Worm (Caenorhabditis elegans) whole organism, early embryonic: Measurements from ENCODE around the gene F59D6.1.

Source experiments
- B0310.2 ChIP-seq: sonication (generic microtip); optimal IDR thresholded peaks from 2 replicates; lab custom pipeline; 2016; ENCODE audit warnings: mild to moderate bottlenecking, missing genetic modification characterization, missing compliant biosample characterization
- F13C5.2 ChIP-seq: sonication (generic microtip); optimal IDR thresholded peaks from 2 replicates; lab custom pipeline; 2017; ENCODE audit warnings: mild to moderate bottlenecking, missing genetic modification characterization, inconsistent platforms, missing compliant biosample characterization
- aly-1 ChIP-seq: sonication (generic microtip); optimal IDR thresholded peaks from 2 replicates; lab custom pipeline; 2016; ENCODE audit warnings: missing genetic modification characterization, missing compliant biosample characterization
- ama-1 ChIP-seq: fragments of 150-350 bp; optimal IDR thresholded peaks from 2 replicates; lab custom pipeline; 2014
- ceh-13 ChIP-seq: fragments of 200-800 bp; sonication (Bioruptor generic); optimal IDR thresholded peaks from 2 replicates; lab custom pipeline; 2018; ENCODE audit warnings: mild to moderate bottlenecking, missing genetic modification characterization, missing compliant biosample characterization
- ceh-36 ChIP-seq: sonication (generic microtip); optimal IDR thresholded peaks from 2 replicates; lab custom pipeline; 2016; ENCODE audit warnings: missing genetic modification characterization, inconsistent platforms, missing compliant biosample characterization
- ets-7 ChIP-seq: sonication (generic microtip); optimal IDR thresholded peaks from 2 replicates; lab custom pipeline; 2016; ENCODE audit warnings: missing genotype, missing genetic modification characterization, missing compliant biosample characterization
- flt-1 ChIP-seq: fragments of 200-800 bp; sonication (Bioruptor generic); IDR thresholded peaks from 2 replicates; pipeline ENCODE4 v1.3.6; 2022; ENCODE audit warnings: missing genetic modification characterization, missing compliant biosample characterization
- hmbx-1 ChIP-seq: sonication (generic microtip); optimal IDR thresholded peaks from 2 replicates; lab custom pipeline; 2016; ENCODE audit warnings: mild to moderate bottlenecking, missing genetic modification characterization, missing compliant biosample characterization
- hmg-4 ChIP-seq: fragments of 200-800 bp; sonication (Bioruptor generic); optimal IDR thresholded peaks from 2 replicates; lab custom pipeline; 2018; ENCODE audit warnings: mild to moderate bottlenecking, missing genetic modification characterization, missing compliant biosample characterization
- hnd-1 ChIP-seq: sonication (generic microtip); optimal IDR thresholded peaks from 2 replicates; lab custom pipeline; 2016; ENCODE audit warnings: missing genetic modification characterization, missing compliant biosample characterization
- pes-1 ChIP-seq: fragments of 200-800 bp; sonication (Bioruptor generic); IDR thresholded peaks from 2 replicates; pipeline ENCODE4 v1.3.6; 2022; ENCODE audit warnings: missing genetic modification reagents, missing genetic modification characterization, missing compliant biosample characterization
- scrt-1 ChIP-seq: fragments of 200-800 bp; sonication (Bioruptor generic); IDR thresholded peaks from 2 replicates; pipeline ENCODE4 v1.3.6; 2022; ENCODE audit warnings: missing genetic modification characterization, missing compliant biosample characterization
- sea-1 ChIP-seq: fragments of 200-800 bp; sonication (Bioruptor generic); conservative IDR thresholded peaks from 2 replicates; pipeline ENCODE4 v1.3.6; 2022; ENCODE audit warnings: missing genetic modification characterization, missing compliant biosample characterization
- tbx-11 ChIP-seq: fragments of 200-800 bp; sonication (Bioruptor generic); IDR thresholded peaks from 2 replicates; pipeline ENCODE4 v1.3.6; 2022; ENCODE audit warnings: missing genetic modification characterization, missing compliant biosample characterization
- tbx-37 ChIP-seq: fragments of 200-800 bp; sonication (Bioruptor generic); conservative IDR thresholded peaks from 2 replicates; pipeline ENCODE4 v1.3.6; 2022; ENCODE audit warnings: missing genetic modification reagents, missing genetic modification characterization, missing compliant biosample characterization
- tra-4 ChIP-seq: sonication (generic microtip); optimal IDR thresholded peaks from 2 replicates; lab custom pipeline; 2017; ENCODE audit warnings: missing genetic modification characterization, missing compliant biosample characterization

Gene F59D6.1

DNA sequence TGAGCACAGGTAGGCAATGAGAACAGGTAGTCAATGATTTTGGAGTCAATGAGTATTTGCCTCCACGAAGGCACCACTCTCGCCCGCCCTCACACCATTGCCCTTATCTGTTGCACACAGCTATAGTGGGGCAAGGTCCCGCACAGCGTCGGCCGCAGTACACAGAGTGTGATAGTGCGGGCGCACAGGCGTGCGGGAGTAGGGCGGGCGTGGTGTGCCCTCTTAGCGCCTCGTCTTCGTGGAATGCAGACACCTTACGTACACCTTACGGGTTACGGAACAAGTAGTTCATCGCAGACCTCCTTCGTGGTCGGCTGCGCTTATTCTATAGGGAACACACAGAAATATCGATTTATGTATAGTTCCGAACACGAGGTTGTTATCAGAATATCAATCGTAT, 27.0 kb upstream of the F59D6.1 start:
- TF ChIP-seq hnd-1 (tag; lab: Kevin White, UChicago) (no peak), hmbx-1 (tag; lab: Kevin White, UChicago) (no peak), aly-1 (tag; lab: Kevin White, UChicago) (no peak), ets-7 (tag; lab: Kevin White, UChicago) (no peak)

- TF ChIP-seq tra-4 (tag; lab: Kevin White, UChicago) (no peak), hmbx-1 (tag; lab: Kevin White, UChicago) (no peak), hnd-1 (tag; lab: Kevin White, UChicago) (no peak), B0310.2 (tag; lab: Kevin White, UChicago) (no peak), sea-1 (no peak), pes-1 (GFP tag; lab: Robert Waterston, UW) (no peak), ceh-36 (tag; lab: Kevin White, UChicago) (no peak), hmg-4 (GFP tag; lab: Kevin White, UChicago) (no peak), scrt-1 (GFP tag; lab: Robert Waterston, UW) (no peak)
Observed at ce11 chrV:3021306-3021705, 23.6 kb upstream of the F59D6.1 start, which contains the start of gene irld-12. TSS of gene irld-12 (minus strand) at chrV:3021406.

ce11 chrV:3024274-3024673, 20.7 kb upstream of the F59D6.1 start, which contains the start of gene asp-8:
TSS of gene asp-8 (plus strand) at chrV:3024549.
- TF ChIP-seq tbx-11 (GFP tag; lab: Robert Waterston, UW) = no peak
- TF ChIP-seq ets-7 (tag; lab: Kevin White, UChicago) = no peak
- TF ChIP-seq hmbx-1 (tag; lab: Kevin White, UChicago) = no peak

ce11 chrV:3028205-3028604, 16.7 kb upstream of the F59D6.1 start, which contains the start of gene asp-7:
TSS of gene asp-7 (plus strand) at chrV:3028285.
- no peak for TF ChIP-seq flt-1 (GFP tag; lab: Robert Waterston, UW)
- TF ChIP-seq hmg-4 (GFP tag; lab: Kevin White, UChicago) = no peak
- TF ChIP-seq scrt-1 (GFP tag; lab: Robert Waterston, UW) = no peak
- no peak for TF ChIP-seq tra-4 (tag; lab: Kevin White, UChicago)
- TF ChIP-seq F13C5.2 (tag; lab: Kevin White, UChicago) = no peak
- no peak for TF ChIP-seq ets-7 (tag; lab: Kevin White, UChicago)
- TF ChIP-seq ceh-13 (GFP tag; lab: Kevin White, UChicago) = no peak
- no peak for TF ChIP-seq aly-1 (tag; lab: Kevin White, UChicago)
- no peak for TF ChIP-seq ceh-36 (tag; lab: Kevin White, UChicago)
- TF ChIP-seq tbx-11 (GFP tag; lab: Robert Waterston, UW) = no peak
- TF ChIP-seq B0310.2 (tag; lab: Kevin White, UChicago) = no peak
- no peak for TF ChIP-seq hmbx-1 (tag; lab: Kevin White, UChicago)
- TF ChIP-seq tbx-37 (GFP tag; lab: Robert Waterston, UW) = no peak
- no peak for TF ChIP-seq sea-1
- TF ChIP-seq hnd-1 (tag; lab: Kevin White, UChicago) = no peak
- TF ChIP-seq pes-1 (GFP tag; lab: Robert Waterston, UW) = no peak
- TF ChIP-seq ama-1 (lab: Kevin White, UChicago) = no peak

DNA sequence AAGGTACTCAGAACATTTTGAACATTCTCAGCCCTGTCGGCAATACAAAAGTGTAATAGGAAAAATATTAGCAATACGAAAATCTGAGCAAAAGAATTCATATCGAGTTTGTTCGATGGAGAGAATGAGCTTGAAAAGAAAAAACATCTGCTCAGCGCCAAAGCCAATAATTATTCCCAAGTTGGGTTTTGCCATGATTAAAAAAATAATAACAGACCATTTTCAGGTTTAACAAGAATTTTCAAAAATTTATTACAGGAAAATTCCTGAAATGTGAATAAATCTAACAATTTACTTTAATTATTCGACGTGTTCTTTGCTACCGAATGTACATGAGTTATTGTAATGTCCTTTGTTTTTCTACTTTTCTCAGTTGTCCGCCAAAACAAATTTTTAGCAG, 12.6 kb upstream of the F59D6.1 start, which contains the start of gene irld-38:
Gene irld-38, minus strand, starts transcription at position 101 of the 400 bp plus-strand sequence.
- no peak for TF ChIP-seq ceh-36 (tag; lab: Kevin White, UChicago)
- TF ChIP-seq pes-1 (GFP tag; lab: Robert Waterston, UW) = no peak
- no peak for TF ChIP-seq F13C5.2 (tag; lab: Kevin White, UChicago)
- TF ChIP-seq tra-4 (tag; lab: Kevin White, UChicago) = no peak
- TF ChIP-seq hmbx-1 (tag; lab: Kevin White, UChicago) = no peak
- TF ChIP-seq hnd-1 (tag; lab: Kevin White, UChicago) = no peak
- no peak for TF ChIP-seq ama-1 (lab: Kevin White, UChicago)
- no peak for TF ChIP-seq aly-1 (tag; lab: Kevin White, UChicago)
- TF ChIP-seq tbx-11 (GFP tag; lab: Robert Waterston, UW) = no peak
- TF ChIP-seq scrt-1 (GFP tag; lab: Robert Waterston, UW) = no peak
- TF ChIP-seq tbx-37 (GFP tag; lab: Robert Waterston, UW) = no peak
- no peak for TF ChIP-seq ceh-13 (GFP tag; lab: Kevin White, UChicago)
- no peak for TF ChIP-seq ets-7 (tag; lab: Kevin White, UChicago)
- no peak for TF ChIP-seq B0310.2 (tag; lab: Kevin White, UChicago)
- TF ChIP-seq sea-1 = no peak

ce11 chrV:3034236-3034635, 10.7 kb upstream of the F59D6.1 start, which contains the start of gene srw-8:
TSS of gene srw-8 (minus strand) at chrV:3034336.
- TF ChIP-seq hmbx-1 (tag; lab: Kevin White, UChicago) (no peak), pes-1 (GFP tag; lab: Robert Waterston, UW) (no peak), hmg-4 (GFP tag; lab: Kevin White, UChicago) (no peak), tra-4 (tag; lab: Kevin White, UChicago) (no peak), hnd-1 (tag; lab: Kevin White, UChicago) (no peak), ceh-13 (GFP tag; lab: Kevin White, UChicago) (no peak), B0310.2 (tag; lab: Kevin White, UChicago) (no peak), F13C5.2 (tag; lab: Kevin White, UChicago) (no peak), aly-1 (tag; lab: Kevin White, UChicago) (no peak), tbx-11 (GFP tag; lab: Robert Waterston, UW) (no peak), tbx-37 (GFP tag; lab: Robert Waterston, UW) (no peak), sea-1 (no peak), ceh-36 (tag; lab: Kevin White, UChicago) (no peak), scrt-1 (GFP tag; lab: Robert Waterston, UW) (no peak), flt-1 (GFP tag; lab: Robert Waterston, UW) (no peak), ets-7 (tag; lab: Kevin White, UChicago) (no peak), ama-1 (lab: Kevin White, UChicago) (no peak)

DNA sequence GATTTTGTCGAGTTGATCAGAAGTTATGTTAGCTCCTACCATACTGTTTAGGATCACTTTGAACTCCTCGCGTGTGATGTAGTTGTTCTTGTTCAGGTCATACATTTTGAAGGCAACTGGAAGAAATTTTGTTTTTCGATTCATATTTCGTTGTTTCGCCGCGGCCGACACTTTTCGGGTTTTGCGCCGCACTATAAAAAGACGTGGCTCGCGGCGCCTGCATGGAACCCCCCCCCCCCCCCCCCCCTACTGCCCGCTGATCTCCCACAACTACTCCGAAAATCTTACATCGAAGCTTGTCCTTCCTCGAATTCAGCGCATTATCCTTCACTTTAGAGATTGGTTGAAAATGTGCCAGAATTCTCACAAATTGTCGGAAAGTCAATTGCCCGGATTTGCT, 6.9 kb upstream of the F59D6.1 start:
- TF ChIP-seq ceh-13 (GFP tag; lab: Kevin White, UChicago) = no peak
- TF ChIP-seq scrt-1 (GFP tag; lab: Robert Waterston, UW) = no peak
- no peak for TF ChIP-seq aly-1 (tag; lab: Kevin White, UChicago)
- TF ChIP-seq F13C5.2 (tag; lab: Kevin White, UChicago) = no peak
- TF ChIP-seq ceh-36 (tag; lab: Kevin White, UChicago) = no peak
- no peak for TF ChIP-seq hnd-1 (tag; lab: Kevin White, UChicago)
- TF ChIP-seq pes-1 (GFP tag; lab: Robert Waterston, UW) = no peak
- no peak for TF ChIP-seq tra-4 (tag; lab: Kevin White, UChicago)
- no peak for TF ChIP-seq sea-1
- TF ChIP-seq ama-1 (lab: Kevin White, UChicago) = no peak
- no peak for TF ChIP-seq ets-7 (tag; lab: Kevin White, UChicago)
- no peak for TF ChIP-seq flt-1 (GFP tag; lab: Robert Waterston, UW)
- no peak for TF ChIP-seq hmg-4 (GFP tag; lab: Kevin White, UChicago)
- TF ChIP-seq B0310.2 (tag; lab: Kevin White, UChicago) = no peak
- TF ChIP-seq tbx-37 (GFP tag; lab: Robert Waterston, UW) = no peak
- TF ChIP-seq tbx-11 (GFP tag; lab: Robert Waterston, UW) = no peak
- no peak for TF ChIP-seq hmbx-1 (tag; lab: Kevin White, UChicago)
